Fruit fly (Drosophila melanogaster) whole organism, embryonic: ENCODE data around the gene CG4364.

ENCODE experiments used
- CG10209 ChIP-seq: fragments of 200-800 bp; sonication (Bioruptor generic); optimal IDR thresholded peaks from 3 replicates; lab custom pipeline; 2017; ENCODE audit warnings: missing biosample characterization, mild to moderate bottlenecking, missing genetic modification characterization, missing genetic modification reagents
- CG11504 ChIP-seq: fragments of 200-800 bp; sonication (Bioruptor generic); optimal IDR thresholded peaks from 3 replicates; lab custom pipeline; 2019; ENCODE audit warnings: missing biosample characterization, mild to moderate bottlenecking, missing genetic modification characterization, moderate library complexity
- CG13894 ChIP-seq: fragments of 200-800 bp; sonication (Bioruptor generic); optimal IDR thresholded peaks from 3 replicates; lab custom pipeline; 2018; ENCODE audit warnings: missing biosample characterization, mild to moderate bottlenecking, missing genetic modification characterization, moderate library complexity
- CG15479 ChIP-seq: fragments of 200-800 bp; sonication (Bioruptor generic); optimal IDR thresholded peaks from 3 replicates; lab custom pipeline; 2019; ENCODE audit warnings: missing biosample characterization, mild to moderate bottlenecking, missing genetic modification characterization, moderate library complexity
- CG1603 ChIP-seq: fragments of 200-800 bp; sonication (Bioruptor generic); optimal IDR thresholded peaks from 2 replicates; lab custom pipeline; 2019; ENCODE audit warnings: missing biosample characterization, mild to moderate bottlenecking, missing genetic modification characterization, moderate library complexity
- CG1647 ChIP-seq: fragments of 200-800 bp; sonication (Bioruptor generic); optimal IDR thresholded peaks from 3 replicates; lab custom pipeline; 2016; ENCODE audit warnings: missing biosample characterization, missing genetic modification characterization
- CG17385 ChIP-seq: fragments of 200-800 bp; sonication (Bioruptor generic); optimal IDR thresholded peaks from 3 replicates; lab custom pipeline; 2018; ENCODE audit warnings: missing biosample characterization, mild to moderate bottlenecking, missing genetic modification characterization
- CG30020 ChIP-seq: fragments of 200-800 bp; optimal IDR thresholded peaks from 2 replicates; lab custom pipeline; 2019; ENCODE audit warnings: missing biosample characterization, mild to moderate bottlenecking, missing genetic modification characterization, moderate library complexity
- CG3065 ChIP-seq: fragments of 200-800 bp; sonication (Bioruptor generic); optimal IDR thresholded peaks from 2 replicates; lab custom pipeline; 2016; ENCODE audit warnings: missing biosample characterization, missing genetic modification characterization
- CG31365 ChIP-seq: fragments of 200-800 bp; sonication (Bioruptor generic); optimal IDR thresholded peaks from 2 replicates; lab custom pipeline; 2018; ENCODE audit warnings: missing biosample characterization, mild to moderate bottlenecking, missing genetic modification characterization
- CG33557 ChIP-seq: fragments of 200-800 bp; sonication (Bioruptor generic); optimal IDR thresholded peaks from 2 replicates; lab custom pipeline; 2019; ENCODE audit warnings: missing biosample characterization, mild to moderate bottlenecking, missing genetic modification characterization, moderate library complexity
- CG34422 ChIP-seq: fragments of 200-800 bp; sonication (Bioruptor generic); IDR thresholded peaks from 3 replicates; pipeline ENCODE4 v1.3.6; 2022; ENCODE audit warnings: missing biosample characterization, missing genetic modification characterization
- CG4282 ChIP-seq: fragments of 200-800 bp; sonication (Bioruptor generic); optimal IDR thresholded peaks from 2 replicates; lab custom pipeline; 2016; ENCODE audit warnings: missing biosample characterization, missing genetic modification characterization
- CG9215 ChIP-seq: fragments of 200-800 bp; sonication (Bioruptor generic); IDR thresholded peaks from 2 replicates; pipeline ENCODE4 v1.3.6; 2022; ENCODE audit warnings: missing biosample characterization, missing genetic modification characterization
- CoRest ChIP-seq: fragments of 200-800 bp; sonication (Bioruptor generic); optimal IDR thresholded peaks from 3 replicates; lab custom pipeline; 2018; ENCODE audit warnings: missing biosample characterization, mild to moderate bottlenecking, missing genetic modification characterization, moderate library complexity
- Dbx ChIP-seq: fragments of 200-800 bp; sonication (Bioruptor generic); IDR thresholded peaks from 3 replicates; pipeline ENCODE4 v1.3.6; 2022; ENCODE audit warnings: missing biosample characterization, missing genetic modification characterization
- Dek ChIP-seq: fragments of 200-800 bp; sonication (Bioruptor generic); optimal IDR thresholded peaks from 3 replicates; lab custom pipeline; 2019; ENCODE audit warnings: missing biosample characterization, mild to moderate bottlenecking, missing genetic modification characterization, moderate library complexity
- E2f1 ChIP-seq: fragments of 200-800 bp; sonication (Bioruptor generic); IDR thresholded peaks from 2 replicates; pipeline ENCODE4 v1.3.6; 2022; ENCODE audit warnings: missing biosample characterization, missing genetic modification characterization
- Ets65A ChIP-seq: fragments of 200-800 bp; sonication (Bioruptor generic); peaks from one replicate; lab custom pipeline; 2016; ENCODE audit warnings: missing biosample characterization, missing genetic modification characterization
- Fer1 ChIP-seq: fragments of 200-800 bp; sonication (Bioruptor generic); optimal IDR thresholded peaks from 2 replicates; lab custom pipeline; 2017; ENCODE audit warnings: missing biosample characterization, mild to moderate bottlenecking, missing genetic modification characterization
- GATAe ChIP-seq: fragments of 200-800 bp; sonication (Bioruptor generic); conservative IDR thresholded peaks from 2 replicates; pipeline ENCODE4 v1.3.6; 2022; ENCODE audit warnings: missing biosample characterization, missing genetic modification characterization
- HmgD ChIP-seq: fragments of 200-800 bp; sonication (Bioruptor generic); optimal IDR thresholded peaks from 3 replicates; lab custom pipeline; 2016; ENCODE audit warnings: missing biosample characterization, missing genetic modification characterization
- Hmx ChIP-seq: fragments of 200-800 bp; sonication (Bioruptor generic); optimal IDR thresholded peaks from 2 replicates; lab custom pipeline; 2016; ENCODE audit warnings: missing biosample characterization, missing genetic modification characterization
- Hr3 ChIP-seq: fragments of 200-800 bp; sonication (Bioruptor generic); optimal IDR thresholded peaks from 3 replicates; lab custom pipeline; 2016; ENCODE audit warnings: missing biosample characterization, missing genetic modification characterization
- Hr51 ChIP-seq, 2 experiments: fragments of 200-800 bp; sonication (Bioruptor generic); optimal IDR thresholded peaks; 2 replicates in 1 of 2; 3 replicates in 1 of 2; lab custom pipeline; 2016 to 2018; ENCODE audit warnings: missing biosample characterization in 2 of 2, missing genetic modification characterization in 2 of 2, mild to moderate bottlenecking in 1 of 2, moderate library complexity in 1 of 2
- Myb ChIP-seq: fragments of 200-800 bp; sonication (Bioruptor generic); optimal IDR thresholded peaks from 2 replicates; lab custom pipeline; 2016; ENCODE audit warnings: missing biosample characterization, missing genetic modification characterization
- NC2α ChIP-seq: fragments of 200-800 bp; sonication (Bioruptor generic); optimal IDR thresholded peaks from 2 replicates; lab custom pipeline; 2016; ENCODE audit warnings: missing biosample characterization, missing genetic modification characterization
- Optix ChIP-seq: fragments of 200-800 bp; sonication (Bioruptor generic); IDR thresholded peaks from 3 replicates; pipeline ENCODE4 v1.3.6; 2022; ENCODE audit warnings: missing biosample characterization, missing genetic modification characterization
- Pdp1 ChIP-seq, 2 experiments: fragments of 200-800 bp; sonication (Bioruptor generic); optimal IDR thresholded peaks; 3 replicates each; lab custom pipeline; 2016; ENCODE audit warnings: missing biosample characterization in 2 of 2, missing genetic modification characterization in 2 of 2, mild to moderate bottlenecking in 1 of 2, moderate library complexity in 1 of 2
- Sox100B ChIP-seq: fragments of 200-800 bp; sonication (Bioruptor generic); optimal IDR thresholded peaks from 3 replicates; lab custom pipeline; 2018; ENCODE audit warnings: missing biosample characterization, mild to moderate bottlenecking, missing genetic modification characterization
- bab2 ChIP-seq: fragments of 200-800 bp; sonication (Bioruptor generic); optimal IDR thresholded peaks from 2 replicates; lab custom pipeline; 2016; ENCODE audit warnings: missing biosample characterization, missing genetic modification characterization
- bsh ChIP-seq, 2 experiments: fragments of 200-800 bp; sonication (Bioruptor generic); optimal IDR thresholded peaks; 2 replicates each; lab custom pipeline; 2017 to 2018; ENCODE audit warnings: mild to moderate bottlenecking in 2 of 2, missing biosample characterization in 2 of 2, missing genetic modification characterization in 2 of 2, moderate library complexity in 1 of 2
- cas ChIP-seq: fragments of 200-800 bp; sonication (Bioruptor generic); IDR thresholded peaks from 2 replicates; pipeline ENCODE4 v1.3.6; 2022; ENCODE audit warnings: missing biosample characterization, missing genetic modification characterization
- cato ChIP-seq: fragments of 200-800 bp; sonication (Bioruptor generic); optimal IDR thresholded peaks from 2 replicates; lab custom pipeline; 2016; ENCODE audit warnings: missing biosample characterization, missing genetic modification characterization, borderline replicate concordance
- chm ChIP-seq: fragments of 200-800 bp; sonication (Bioruptor generic); IDR thresholded peaks from 2 replicates; pipeline ENCODE4 v1.3.6; 2022; ENCODE audit warnings: missing biosample characterization, missing genetic modification characterization
- crp ChIP-seq, 2 experiments: fragments of 200-800 bp; sonication (Bioruptor generic); optimal IDR thresholded peaks; 2 replicates in 1 of 2; 3 replicates in 1 of 2; lab custom pipeline; 2017; ENCODE audit warnings: missing biosample characterization in 2 of 2, missing genetic modification characterization in 2 of 2, mild to moderate bottlenecking in 1 of 2, moderate library complexity in 1 of 2
- ftz-f1 ChIP-seq: fragments of 200-800 bp; sonication (Bioruptor generic); optimal IDR thresholded peaks from 2 replicates; lab custom pipeline; 2016; ENCODE audit warnings: missing biosample characterization, missing genetic modification characterization
- her ChIP-seq: fragments of 200-800 bp; sonication (Bioruptor generic); optimal IDR thresholded peaks from 2 replicates; lab custom pipeline; 2016; ENCODE audit warnings: missing biosample characterization, missing genetic modification characterization
- insv ChIP-seq, 2 experiments: fragments of 200-800 bp; sonication (Bioruptor generic); optimal IDR thresholded peaks; 3 replicates each; lab custom pipeline; 2016 to 2018; ENCODE audit warnings: missing biosample characterization in 2 of 2, missing genetic modification characterization in 2 of 2
- kni ChIP-seq: fragments of 200-800 bp; sonication (Bioruptor generic); optimal IDR thresholded peaks from 3 replicates; lab custom pipeline; 2017; ENCODE audit warnings: mild to moderate bottlenecking, missing biosample characterization, missing genetic modification reagents, missing genetic modification characterization
- nau ChIP-seq: fragments of 200-800 bp; sonication (Bioruptor generic); optimal IDR thresholded peaks from 3 replicates; lab custom pipeline; 2017; ENCODE audit warnings: missing biosample characterization, mild to moderate bottlenecking, missing genetic modification characterization, missing genetic modification reagents
- pan ChIP-seq, 4 experiments: fragments of >200 bp in 3 of 4; fragments of 200-800 bp in 1 of 4; sonication (Bioruptor generic) in 1 of 4; optimal IDR thresholded peaks in 3 of 4; IDR thresholded peaks in 1 of 4; 2 replicates each; pipeline versions ENCODE4 v1.3.6 to Lab custom; 2017 to 2022; ENCODE audit warnings: missing biosample characterization in 2 of 4, missing genetic modification characterization in 2 of 4, mixed read lengths in 1 of 4
- pb ChIP-seq: fragments of 200-800 bp; sonication (Bioruptor generic); optimal IDR thresholded peaks from 3 replicates; lab custom pipeline; 2016; ENCODE audit warnings: missing biosample characterization, missing genetic modification characterization
- row ChIP-seq: fragments of 200-800 bp; sonication (Bioruptor generic); IDR thresholded peaks from 3 replicates; pipeline ENCODE4 v1.3.6; 2022; ENCODE audit warnings: missing biosample characterization, missing genetic modification characterization
- schlank ChIP-seq: fragments of 200-800 bp; sonication (Bioruptor generic); optimal IDR thresholded peaks from 2 replicates; lab custom pipeline; 2018; ENCODE audit warnings: missing biosample characterization, mild to moderate bottlenecking, missing genetic modification characterization
- tap ChIP-seq: fragments of 200-800 bp; optimal IDR thresholded peaks from 3 replicates; lab custom pipeline; 2019; ENCODE audit warnings: missing biosample characterization, mild to moderate bottlenecking, missing genetic modification characterization, moderate library complexity
- tna ChIP-seq: fragments of 200-800 bp; sonication (Bioruptor generic); IDR thresholded peaks from 2 replicates; pipeline ENCODE4 v1.3.6; 2022; ENCODE audit warnings: missing biosample characterization, missing genetic modification characterization; ENCODE audit not compliant: partially characterized antibody
- trem ChIP-seq: fragments of 200-800 bp; optimal IDR thresholded peaks from 3 replicates; lab custom pipeline; 2019; ENCODE audit warnings: missing biosample characterization, mild to moderate bottlenecking, missing genetic modification characterization, moderate library complexity
- twi ChIP-seq: fragments of 200-800 bp; optimal IDR thresholded peaks from 2 replicates; lab custom pipeline; 2019; ENCODE audit warnings: missing biosample characterization, mild to moderate bottlenecking, missing genetic modification characterization, moderate library complexity

Gene CG4364

DNA sequence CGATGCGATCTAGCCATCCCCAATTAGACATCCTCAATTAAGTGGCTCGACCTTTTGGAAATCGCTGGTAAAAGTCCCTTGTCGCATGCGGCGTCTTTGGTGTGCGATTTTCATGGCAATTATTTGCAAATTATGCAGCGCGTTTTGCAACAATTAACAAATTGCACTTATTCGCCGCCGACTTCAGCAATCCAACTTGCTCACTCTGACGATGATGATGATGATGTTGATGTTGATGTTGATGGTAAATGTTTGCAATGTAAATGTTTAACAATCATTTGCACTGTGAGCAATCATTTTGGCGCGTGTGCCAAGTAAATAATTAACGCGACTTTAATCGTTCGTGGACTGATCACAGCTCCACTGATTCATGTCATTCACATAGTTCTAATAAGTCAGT lies 23.1 kb upstream of the CG4364 start (continued):
- TF ChIP-seq crp (GFP tag; optimal IDR thresholded peaks at IDR 0.05; lab: Kevin White, UChicago) (no peak), pb (no peak), schlank (tag; lab: Kevin White, UChicago) (no peak), Pdp1 (GFP tag; optimal IDR thresholded peaks at IDR 0.05; lab: Kevin White, UChicago) (no peak), row (no peak), Ets65A (GFP tag; lab: Kevin White, UChicago) (peak; percentile 59), nau (GFP tag; lab: Kevin White, UChicago) (no peak), CG1647 (GFP tag; lab: Kevin White, UChicago) (no peak), Myb (GFP tag; lab: Kevin White, UChicago) (no peak), tna (GFP tag; lab: Robert Waterston, UW) (no peak), CG9215 (GFP tag; lab: Robert Waterston, UW) (no peak), NC2α (GFP tag; lab: Kevin White, UChicago) (no peak), CG1603 (tag; lab: Kevin White, UChicago) (peak; percentile 21), Dbx (GFP tag; lab: Robert Waterston, UW) (no peak), CG31365 (tag; lab: Kevin White, UChicago) (no peak), CG10209 (GFP tag; lab: Kevin White, UChicago) (no peak), pan (optimal IDR thresholded peaks at IDR 0.05; lab: Kevin White, UChicago) (no peak), pan (GFP tag; optimal IDR thresholded peaks at IDR 0.05 in 1 of 2, IDR thresholded peaks at IDR 0.05 in 1 of 2) (peak in 1 of 2 experiments; percentile 19), Sox100B (GFP tag; lab: Kevin White, UChicago) (no peak), CG15479 (GFP tag; lab: Kevin White, UChicago) (no peak)

dm6 chr2L:9731269-9731668 lies 20.2 kb upstream of the CG4364 start:
- TF ChIP-seq CG4282 = no peak
- TF ChIP-seq insv (GFP tag; optimal IDR thresholded peaks at IDR 0.05; lab: Kevin White, UChicago) = no peak
- TF ChIP-seq Fer1 (GFP tag; lab: Kevin White, UChicago) = no peak
- TF ChIP-seq twi = no peak
- no peak for TF ChIP-seq chm (GFP tag; lab: Robert Waterston, UW)
- no peak for TF ChIP-seq CG13894 (tag; lab: Kevin White, UChicago)
- TF ChIP-seq CG30020 (tag; lab: Kevin White, UChicago) = no peak
- TF ChIP-seq Optix = no peak
- TF ChIP-seq pan (optimal IDR thresholded peaks at IDR 0.05; lab: Kevin White, UChicago) = no peak
- TF ChIP-seq pan (GFP tag; optimal IDR thresholded peaks at IDR 0.05 in 1 of 2, IDR thresholded peaks at IDR 0.05 in 1 of 2) = no peak
- TF ChIP-seq Hr51 (GFP tag; optimal IDR thresholded peaks at IDR 0.05; lab: Kevin White, UChicago) = no peak
- no peak for TF ChIP-seq HmgD (GFP tag; lab: Kevin White, UChicago)
- TF ChIP-seq Dek (tag; lab: Kevin White, UChicago) = no peak
- no peak for TF ChIP-seq CG33557
- TF ChIP-seq bab2 (GFP tag; lab: Kevin White, UChicago) = no peak
- no peak for TF ChIP-seq CG34422 (GFP tag; lab: Robert Waterston, UW)
- no peak for TF ChIP-seq ftz-f1
- TF ChIP-seq GATAe (GFP tag; lab: Robert Waterston, UW) = no peak
- no peak for TF ChIP-seq CG3065 (GFP tag; lab: Kevin White, UChicago)
- no peak for TF ChIP-seq cato (GFP tag; lab: Kevin White, UChicago)
- no peak for TF ChIP-seq tap (tag; lab: Kevin White, UChicago)
- no peak for TF ChIP-seq CoRest (tag; lab: Kevin White, UChicago)
- TF ChIP-seq Hmx (GFP tag; lab: Kevin White, UChicago) = no peak
- no peak for TF ChIP-seq CG9215 (GFP tag; lab: Robert Waterston, UW)
- no peak for TF ChIP-seq cas (GFP tag; lab: Robert Waterston, UW)
- no peak for TF ChIP-seq Hr3 (GFP tag; lab: Kevin White, UChicago)
- no peak for TF ChIP-seq bsh (GFP tag; optimal IDR thresholded peaks at IDR 0.05; lab: Kevin White, UChicago)
- TF ChIP-seq kni = peak; percentile 30
- TF ChIP-seq CG17385 = no peak
- TF ChIP-seq CG11504 (tag; lab: Kevin White, UChicago) = no peak
- no peak for TF ChIP-seq E2f1 (GFP tag; lab: Robert Waterston, UW)
- TF ChIP-seq her = no peak
- TF ChIP-seq trem (tag; lab: Kevin White, UChicago) = peak; percentile 11
